Worm (Caenorhabditis elegans): Measurements from ENCODE around the gene mmad-1.

- TF ChIP-seq aly-2 (tag; optimal IDR thresholded peaks at IDR 0.05): no peak
- no peak for TF ChIP-seq R02D3.7 (tag; optimal IDR thresholded peaks at IDR 0.05)
- TF ChIP-seq elt-1 (tag; optimal IDR thresholded peaks at IDR 0.05): no peak
- no peak for TF ChIP-seq sea-2 (GFP tag; optimal IDR thresholded peaks at IDR 0.05)
- TF ChIP-seq ceh-82 (tag; optimal IDR thresholded peaks at IDR 0.05): no peak
- TF ChIP-seq ceh-9 (tag; optimal IDR thresholded peaks at IDR 0.05): no peak
- TF ChIP-seq mdl-1 (tag; optimal IDR thresholded peaks at IDR 0.05): no peak
- no peak for TF ChIP-seq ceh-28 (tag; optimal IDR thresholded peaks at IDR 0.05)
- no peak for TF ChIP-seq lin-39 (tag; optimal IDR thresholded peaks at IDR 0.05)
- TF ChIP-seq pqm-1 (tag; optimal IDR thresholded peaks at IDR 0.05): peak; percentile 19
These were observed 20.1 kb downstream of the mmad-1 start for ce11 chrIII:13528513-13529249.
